Worm (Caenorhabditis elegans): ENCODE results near the gene zipt-2.3.

DNA sequence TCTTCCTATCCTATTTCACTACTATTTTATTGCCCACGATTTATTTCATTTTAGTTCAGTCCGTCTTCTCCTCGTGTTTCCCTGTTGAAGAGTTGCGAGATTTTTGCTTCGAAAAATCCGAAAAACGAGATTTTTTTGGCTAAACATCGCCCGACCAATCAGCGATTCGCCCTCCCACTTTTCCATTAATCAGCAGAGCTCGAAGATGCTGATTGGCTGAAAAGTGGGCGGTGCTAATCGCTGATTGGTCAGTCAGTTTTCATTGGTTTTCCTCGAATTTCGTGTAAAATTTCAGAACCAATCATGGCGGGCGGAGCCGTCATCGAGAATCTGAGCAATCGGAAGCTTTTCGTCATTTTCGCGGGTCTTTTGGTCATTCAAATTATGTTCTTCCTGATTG is 25.8 kb upstream of the zipt-2.3 start, which contains the start of gene mig-14:
- TF ChIP-seq snpc-4 (tag; optimal IDR thresholded peaks at IDR 0.05) (no peak), nhr-237 (tag; optimal IDR thresholded peaks at IDR 0.05) (no peak), sem-2 (GFP tag; optimal IDR thresholded peaks at IDR 0.05) (no peak), nhr-28 (tag; optimal IDR thresholded peaks at IDR 0.05) (no peak), unc-62 (GFP tag; optimal IDR thresholded peaks at IDR 0.05) (no peak)
